Worm (Caenorhabditis elegans): ENCODE data around the gene riok-3.

The riok-3 gene

ce11 chrIII:9765465-9765900, 39.3 kb downstream of the riok-3 start:
- TF ChIP-seq ceh-82 (tag; optimal IDR thresholded peaks at IDR 0.05) (peak; percentile 86), sma-9 (GFP tag; optimal IDR thresholded peaks at IDR 0.05) (peak; percentile 98), sma-9 (tag; optimal IDR thresholded peaks at IDR 0.05) (no peak), blmp-1 (tag; optimal IDR thresholded peaks at IDR 0.05; ENCODE audit: insufficient read depth) (peak; percentile 83), skn-1 (tag; optimal IDR thresholded peaks at IDR 0.05) (peak; percentile 41), fos-1 (tag; optimal IDR thresholded peaks at IDR 0.05) (peak; percentile 96), Y55F3AM.14 (GFP tag; optimal IDR thresholded peaks at IDR 0.05) (peak; percentile 99), ztf-11 (tag; optimal IDR thresholded peaks at IDR 0.05) (no peak), nhr-6 (tag; optimal IDR thresholded peaks at IDR 0.05) (peak; percentile 94), nhr-12 (tag; optimal IDR thresholded peaks at IDR 0.05) (peak; percentile 61), F13H6.1 (tag; optimal IDR thresholded peaks at IDR 0.05) (peak; percentile 99), mab-5 (tag; optimal IDR thresholded peaks at IDR 0.05) (peak; percentile 77), nhr-21 (tag; optimal IDR thresholded peaks at IDR 0.05) (peak; percentile 98), ztf-4 (tag; optimal IDR thresholded peaks at IDR 0.05) (peak; percentile 99), sem-4 (tag; optimal IDR thresholded peaks at IDR 0.05) (peak; percentile 98), R02D3.7 (tag; optimal IDR thresholded peaks at IDR 0.05) (peak; percentile 59), nhr-23 (tag; optimal IDR thresholded peaks at IDR 0.05) (no peak), nhr-25 (tag; optimal IDR thresholded peaks at IDR 0.05) (peak; percentile 98), lin-13 (GFP tag; optimal IDR thresholded peaks at IDR 0.05) (peak; percentile 97), ztf-1 (GFP tag; conservative IDR thresholded peaks at IDR 0.05) (0 out of 2 replicates have a peak, but pooled peaks have one; percentile 45), ZK546.5 (tag; optimal IDR thresholded peaks at IDR 0.05) (peak; percentile 91), snpc-4 (tag; optimal IDR thresholded peaks at IDR 0.05) (peak; percentile 86), elt-3 (tag; optimal IDR thresholded peaks at IDR 0.05) (no peak), peb-1 (tag; optimal IDR thresholded peaks at IDR 0.05) (peak; percentile 21), nhr-129 (tag; optimal IDR thresholded peaks at IDR 0.05) (peak; percentile 98), unc-55 (GFP tag; optimal IDR thresholded peaks at IDR 0.05) (peak; percentile 96), unc-39 (tag; optimal IDR thresholded peaks at IDR 0.05) (peak; percentile 35), ceh-16 (tag; optimal IDR thresholded peaks at IDR 0.05) (peak; percentile 99), mbf-1 (tag; optimal IDR thresholded peaks at IDR 0.05) (no peak), sma-3 (GFP tag; optimal IDR thresholded peaks at IDR 0.05) (peak; percentile 100), egl-27 (tag; optimal IDR thresholded peaks at IDR 0.05) (peak; percentile 96), mdl-1 (tag; optimal IDR thresholded peaks at IDR 0.05) (peak; percentile 97 to 99), gmeb-1 (tag; optimal IDR thresholded peaks at IDR 0.05) (peak; percentile 93), C34F6.9 (tag; optimal IDR thresholded peaks at IDR 0.05) (peak; percentile 100), alr-1 (tag; optimal IDR thresholded peaks at IDR 0.05) (no peak), elt-1 (tag; optimal IDR thresholded peaks at IDR 0.05) (peak; percentile 57), nhr-11 (tag; optimal IDR thresholded peaks at IDR 0.05) (no peak), lsy-2 (tag; optimal IDR thresholded peaks at IDR 0.05) (peak; percentile 99 to 100), nhr-237 (tag; optimal IDR thresholded peaks at IDR 0.05) (peak; percentile 71), nhr-10 (tag; optimal IDR thresholded peaks at IDR 0.05) (peak; percentile 90), zag-1 (tag; optimal IDR thresholded peaks at IDR 0.05) (peak; percentile 94), crh-2 (tag; optimal IDR thresholded peaks at IDR 0.05) (peak; percentile 99), aly-2 (tag; optimal IDR thresholded peaks at IDR 0.05) (no peak), nhr-77 (tag; optimal IDR thresholded peaks at IDR 0.05) (peak; percentile 47), lin-39 (tag; optimal IDR thresholded peaks at IDR 0.05) (no peak), unc-62 (GFP tag; optimal IDR thresholded peaks at IDR 0.05) (peak; percentile 83), dmd-4 (tag; optimal IDR thresholded peaks at IDR 0.05) (no peak), ama-1 (optimal IDR thresholded peaks at IDR 0.05) (peak; percentile 95), lin-11 (tag; optimal IDR thresholded peaks at IDR 0.05) (peak; percentile 98)

Data from whole organism, L2 larva.